Comparison of ENCODE assay signal across 1 fruit fly cellular context in genomic region chrX:8588607-8589171, dm6.
A peak's percentile ranks its signal among the peaks of the same experiment; 100 is the strongest.
TF ChIP-seq lines count a peak whose summit lies in the region.

CG12081 (plus strand) TSS chrX:8588811.

TF ChIP-seq in whole organism, embryonic, 481 proteins besides CTCF, POLR2A, EP300 and RAD21 (continued from another document and continues in another):
- TF ChIP-seq ap (GFP tag; IDR thresholded peaks at IDR 0.05; lab: Robert Waterston, UW) (no peak), CG3995 (GFP tag; optimal IDR thresholded peaks at IDR 0.05; lab: Kevin White, UChicago) (no peak), CG13894 (tag; optimal IDR thresholded peaks at IDR 0.05; lab: Kevin White, UChicago) (no peak), ranshi (GFP tag; IDR thresholded peaks at IDR 0.05; lab: Robert Waterston, UW) (no peak), ken (GFP tag; IDR thresholded peaks at IDR 0.05; lab: Robert Waterston, UW) (no peak), CG31224 (GFP tag; IDR thresholded peaks at IDR 0.05; lab: Robert Waterston, UW) (no peak), CG14860 (GFP tag; IDR thresholded peaks at IDR 0.05; lab: Robert Waterston, UW; ENCODE audit: partially characterized antibody) (peak; percentile 87), pros (GFP tag; optimal IDR thresholded peaks at IDR 0.05; lab: Kevin White, UChicago) (no peak), Med (GFP tag; lab: Kevin White, UChicago) (peak; percentile 83), CG2120 (GFP tag; optimal IDR thresholded peaks at IDR 0.05; lab: Kevin White, UChicago) (peak; percentile 25), CG32767 (GFP tag; IDR thresholded peaks at IDR 0.05; lab: Robert Waterston, UW) (no peak), mld (GFP tag; IDR thresholded peaks at IDR 0.05; lab: Robert Waterston, UW; ENCODE audit: partially characterized antibody) (peak; percentile 86; the same call in 2 of the 3 replicates), jing (GFP tag; optimal IDR thresholded peaks at IDR 0.05; lab: Kevin White, UChicago) (no peak), Bteb2 (GFP tag; optimal IDR thresholded peaks at IDR 0.05; lab: Kevin White, UChicago) (no peak), gcm2 (GFP tag; optimal IDR thresholded peaks at IDR 0.05; lab: Kevin White, UChicago) (no peak), vvl (GFP tag; IDR thresholded peaks at IDR 0.05; lab: Robert Waterston, UW) (0 out of 2 replicates have a peak, but pooled peaks have one; percentile 40), vfl (GFP tag; optimal IDR thresholded peaks at IDR 0.05; lab: Kevin White, UChicago) (no peak), odd (GFP tag; optimal IDR thresholded peaks at IDR 0.05; lab: Kevin White, UChicago) (no peak), unpg (GFP tag; optimal IDR thresholded peaks at IDR 0.05; lab: Kevin White, UChicago) (no peak), CG7372 (GFP tag; IDR thresholded peaks at IDR 0.05; lab: Robert Waterston, UW) (no peak), CG15601 (tag; optimal IDR thresholded peaks at IDR 0.05; lab: Kevin White, UChicago) (no peak), ssp (GFP tag; IDR thresholded peaks at IDR 0.05; lab: Robert Waterston, UW) (peak; percentile 95), Atf3 (GFP tag; optimal IDR thresholded peaks at IDR 0.05; lab: Kevin White, UChicago) (no peak), CG11456 (GFP tag; IDR thresholded peaks at IDR 0.05; lab: Robert Waterston, UW) (no peak), tio (GFP tag; optimal IDR thresholded peaks at IDR 0.05; lab: Kevin White, UChicago) (no peak), B-H2 (GFP tag; optimal IDR thresholded peaks at IDR 0.05; lab: Kevin White, UChicago) (no peak), tup (GFP tag; optimal IDR thresholded peaks at IDR 0.05; lab: Kevin White, UChicago) (no peak), CG12942 (GFP tag; optimal IDR thresholded peaks at IDR 0.05; lab: Kevin White, UChicago) (no peak), hth (optimal IDR thresholded peaks at IDR 0.05; lab: Kevin White, UChicago) (no peak), Asciz (GFP tag; optimal IDR thresholded peaks at IDR 0.05; lab: Kevin White, UChicago) (no peak), ttk (GFP tag; IDR thresholded peaks at IDR 0.05; lab: Robert Waterston, UW) (no peak), jumu (GFP tag; optimal IDR thresholded peaks at IDR 0.05; lab: Kevin White, UChicago) (no peak), Awh (GFP tag; IDR thresholded peaks at IDR 0.05; lab: Robert Waterston, UW) (no peak), CG10959 (GFP tag; IDR thresholded peaks at IDR 0.05; lab: Robert Waterston, UW) (no peak), ash1 (GFP tag; optimal IDR thresholded peaks at IDR 0.05; lab: Kevin White, UChicago) (no peak), bbx (GFP tag; IDR thresholded peaks at IDR 0.05; lab: Robert Waterston, UW; ENCODE audit: partially characterized antibody) (peak; percentile 91), kay (GFP tag; optimal IDR thresholded peaks at IDR 0.05; lab: Kevin White, UChicago) (no peak), CG7786 (GFP tag; optimal IDR thresholded peaks at IDR 0.05; lab: Kevin White, UChicago) (no peak), Poxn (GFP tag; IDR thresholded peaks at IDR 0.05; lab: Robert Waterston, UW) (no peak), Hmx (GFP tag; optimal IDR thresholded peaks at IDR 0.05; lab: Kevin White, UChicago) (no peak), btn (GFP tag; optimal IDR thresholded peaks at IDR 0.05; lab: Kevin White, UChicago) (no peak), CG2712 (tag; optimal IDR thresholded peaks at IDR 0.05; lab: Kevin White, UChicago) (peak; percentile 31), knrl (GFP tag; IDR thresholded peaks at IDR 0.05; lab: Robert Waterston, UW; ENCODE audit: partially characterized antibody) (peak; percentile 86), zfh2 (GFP tag; optimal IDR thresholded peaks at IDR 0.05; lab: Kevin White, UChicago) (no peak), inv (GFP tag; IDR thresholded peaks at IDR 0.05; lab: Robert Waterston, UW; ENCODE audit: partially characterized antibody) (peak; percentile 85), slp2 (GFP tag; optimal IDR thresholded peaks at IDR 0.05; lab: Kevin White, UChicago) (no peak), toy (GFP tag; IDR thresholded peaks at IDR 0.05; lab: Robert Waterston, UW) (no peak), HLHmδ (GFP tag; optimal IDR thresholded peaks at IDR 0.05; lab: Kevin White, UChicago) (no peak), run (tag; optimal IDR thresholded peaks at IDR 0.05; lab: Kevin White, UChicago) (no peak), phol (tag; optimal IDR thresholded peaks at IDR 0.05; lab: Kevin White, UChicago) (peak; percentile 8), Mad (GFP tag; optimal IDR thresholded peaks at IDR 0.05; lab: Kevin White, UChicago) (no peak), bcd (GFP tag; optimal IDR thresholded peaks at IDR 0.05; lab: Kevin White, UChicago) (no peak), Myb (GFP tag; optimal IDR thresholded peaks at IDR 0.05; lab: Kevin White, UChicago) (peak; percentile 80), ATbp (GFP tag; optimal IDR thresholded peaks at IDR 0.05; lab: Kevin White, UChicago) (no peak), GATAe (GFP tag; conservative IDR thresholded peaks at IDR 0.05; lab: Robert Waterston, UW) (no peak), eyg (GFP tag; optimal IDR thresholded peaks at IDR 0.05; lab: Kevin White, UChicago) (no peak), prd (optimal IDR thresholded peaks at IDR 0.05; lab: Kevin White, UChicago) (no peak), prd (GFP tag; IDR thresholded peaks at IDR 0.05; lab: Robert Waterston, UW) (no peak), MTF-1 (GFP tag; optimal IDR thresholded peaks at IDR 0.05; lab: Kevin White, UChicago; ENCODE audit: borderline replicate concordance) (no peak), Rx (GFP tag; IDR thresholded peaks at IDR 0.05; lab: Robert Waterston, UW) (no peak), ro (GFP tag; IDR thresholded peaks at IDR 0.05; lab: Robert Waterston, UW) (no peak), pita (GFP tag; optimal IDR thresholded peaks at IDR 0.05; lab: Kevin White, UChicago) (no peak), org-1 (GFP tag; optimal IDR thresholded peaks at IDR 0.05; lab: Kevin White, UChicago) (no peak), psq (GFP tag; optimal IDR thresholded peaks at IDR 0.05; lab: Kevin White, UChicago) (no peak), pb (GFP tag; optimal IDR thresholded peaks at IDR 0.05; lab: Kevin White, UChicago) (no peak), Hmr (GFP tag; optimal IDR thresholded peaks at IDR 0.05; lab: Kevin White, UChicago) (peak; percentile 15), Bgb (GFP tag; IDR thresholded peaks at IDR 0.05; lab: Robert Waterston, UW; ENCODE audit: partially characterized antibody) (peak; percentile 95), CG11085 (GFP tag; IDR thresholded peaks at IDR 0.05; lab: Robert Waterston, UW) (no peak), HLH54F (GFP tag; optimal IDR thresholded peaks at IDR 0.05; lab: Kevin White, UChicago) (no peak), Gsc (GFP tag; IDR thresholded peaks at IDR 0.05; lab: Robert Waterston, UW) (no peak), CoRest (tag; optimal IDR thresholded peaks at IDR 0.05; lab: Kevin White, UChicago) (peak; percentile 27), CG6791 (GFP tag; IDR thresholded peaks at IDR 0.05; lab: Robert Waterston, UW; ENCODE audit: partially characterized antibody) (peak; percentile 92), CG8359 (GFP tag; optimal IDR thresholded peaks at IDR 0.05; lab: Kevin White, UChicago; ENCODE audit: borderline replicate concordance) (no peak), nerfin-2 (GFP tag; IDR thresholded peaks at IDR 0.05; lab: Robert Waterston, UW; ENCODE audit: partially characterized antibody) (peak; percentile 85), croc (GFP tag; conservative IDR thresholded peaks at IDR 0.05; lab: Robert Waterston, UW) (no peak), Hr51 (GFP tag; optimal IDR thresholded peaks at IDR 0.05; lab: Kevin White, UChicago) (no peak), CG4282 (GFP tag; optimal IDR thresholded peaks at IDR 0.05; lab: Kevin White, UChicago) (no peak), Dad (GFP tag; optimal IDR thresholded peaks at IDR 0.05; lab: Kevin White, UChicago) (no peak), mam (GFP tag; optimal IDR thresholded peaks at IDR 0.05; lab: Kevin White, UChicago) (no peak), nau (GFP tag; optimal IDR thresholded peaks at IDR 0.05; lab: Kevin White, UChicago) (no peak), CG13296 (GFP tag; optimal IDR thresholded peaks at IDR 0.05; lab: Kevin White, UChicago) (no peak), CG12071 (GFP tag; optimal IDR thresholded peaks at IDR 0.05; lab: Kevin White, UChicago) (no peak), E2f1 (GFP tag; IDR thresholded peaks at IDR 0.05; lab: Robert Waterston, UW) (no peak), pzg (GFP tag; optimal IDR thresholded peaks at IDR 0.05; lab: Kevin White, UChicago) (peak; percentile 80), CG18476 (GFP tag; optimal IDR thresholded peaks at IDR 0.05; lab: Kevin White, UChicago) (no peak), dimm (GFP tag; IDR thresholded peaks at IDR 0.05; lab: Robert Waterston, UW) (no peak), cato (GFP tag; optimal IDR thresholded peaks at IDR 0.05; lab: Kevin White, UChicago; ENCODE audit: borderline replicate concordance) (no peak), slbo (GFP tag; IDR thresholded peaks at IDR 0.05; lab: Robert Waterston, UW) (no peak), sens (GFP tag; lab: Kevin White, UChicago) (peak; percentile 84), nmo (GFP tag; optimal IDR thresholded peaks at IDR 0.05; lab: Kevin White, UChicago) (peak; percentile 35), Meics (GFP tag; optimal IDR thresholded peaks at IDR 0.05; lab: Kevin White, UChicago) (no peak), CG30431 (GFP tag; optimal IDR thresholded peaks at IDR 0.05; lab: Kevin White, UChicago) (no peak), hb (GFP tag; IDR thresholded peaks at IDR 0.05; lab: Robert Waterston, UW; ENCODE audit: partially characterized antibody) (peak; percentile 85), CHES-1-like (GFP tag; optimal IDR thresholded peaks at IDR 0.05; lab: Kevin White, UChicago) (no peak), maf-S (GFP tag; optimal IDR thresholded peaks at IDR 0.05; lab: Kevin White, UChicago) (no peak), grn (GFP tag; optimal IDR thresholded peaks at IDR 0.05; lab: Kevin White, UChicago) (no peak), grau (tag; optimal IDR thresholded peaks at IDR 0.05; lab: Kevin White, UChicago) (peak; percentile 31), cad (GFP tag; optimal IDR thresholded peaks at IDR 0.05; lab: Kevin White, UChicago) (no peak), danr (GFP tag; IDR thresholded peaks at IDR 0.05; lab: Robert Waterston, UW) (no peak), ewg (GFP tag; optimal IDR thresholded peaks at IDR 0.05; lab: Kevin White, UChicago) (no peak), pan (optimal IDR thresholded peaks at IDR 0.05; lab: Kevin White, UChicago) (no peak), pan (GFP tag; optimal IDR thresholded peaks at IDR 0.05 in 1 of 2, IDR thresholded peaks at IDR 0.05 in 1 of 2) (no peak), HmgZ (tag; optimal IDR thresholded peaks at IDR 0.05; lab: Kevin White, UChicago) (peak; percentile 74), schlank (tag; optimal IDR thresholded peaks at IDR 0.05; lab: Kevin White, UChicago) (no peak), sisA (GFP tag; IDR thresholded peaks at IDR 0.05; lab: Robert Waterston, UW) (no peak), CG15269 (tag; optimal IDR thresholded peaks at IDR 0.05; lab: Kevin White, UChicago) (no peak), zen (tag; optimal IDR thresholded peaks at IDR 0.05; lab: Kevin White, UChicago) (no peak), gcm (GFP tag; optimal IDR thresholded peaks at IDR 0.05; lab: Kevin White, UChicago) (no peak), CG5953 (GFP tag; IDR thresholded peaks at IDR 0.05; lab: Robert Waterston, UW) (no peak), NC2β (GFP tag; optimal IDR thresholded peaks at IDR 0.05; lab: Kevin White, UChicago) (no peak), CG7271 (tag; optimal IDR thresholded peaks at IDR 0.05; lab: Kevin White, UChicago) (no peak), chn (GFP tag; optimal IDR thresholded peaks at IDR 0.05; lab: Kevin White, UChicago) (no peak), otp (GFP tag; IDR thresholded peaks at IDR 0.05; lab: Robert Waterston, UW) (no peak), Ravus (GFP tag; IDR thresholded peaks at IDR 0.05; lab: Robert Waterston, UW) (no peak), zfh1 (GFP tag; IDR thresholded peaks at IDR 0.05; lab: Robert Waterston, UW) (no peak; the same call in 2 of the 3 replicates), E2f2 (GFP tag; IDR thresholded peaks at IDR 0.05; lab: Robert Waterston, UW) (peak; percentile 75), gce (GFP tag; IDR thresholded peaks at IDR 0.05; lab: Robert Waterston, UW) (no peak), Xrp1 (GFP tag; IDR thresholded peaks at IDR 0.05; lab: Robert Waterston, UW) (no peak), NfI (GFP tag; optimal IDR thresholded peaks at IDR 0.05; lab: Kevin White, UChicago) (no peak), Dll (GFP tag; IDR thresholded peaks at IDR 0.05; lab: Robert Waterston, UW; ENCODE audit: partially characterized antibody) (peak; percentile 90), tna (GFP tag; IDR thresholded peaks at IDR 0.05; lab: Robert Waterston, UW; ENCODE audit: partially characterized antibody) (peak; percentile 91), CG31388 (GFP tag; optimal IDR thresholded peaks at IDR 0.05; lab: Kevin White, UChicago) (no peak), pum (GFP tag; optimal IDR thresholded peaks at IDR 0.05; lab: Kevin White, UChicago) (no peak), CG12769 (tag; optimal IDR thresholded peaks at IDR 0.05; lab: Kevin White, UChicago) (no peak), trem (tag; optimal IDR thresholded peaks at IDR 0.05; lab: Kevin White, UChicago) (peak; percentile 53), CG1792 (GFP tag; optimal IDR thresholded peaks at IDR 0.05; lab: Kevin White, UChicago) (no peak), pho (GFP tag; optimal IDR thresholded peaks at IDR 0.05; lab: Kevin White, UChicago) (no peak), sd (tag; optimal IDR thresholded peaks at IDR 0.05; lab: Kevin White, UChicago) (peak; percentile 60), B-H1 (GFP tag; IDR thresholded peaks at IDR 0.05; lab: Robert Waterston, UW) (no peak), sqz (GFP tag; optimal IDR thresholded peaks at IDR 0.05; lab: Kevin White, UChicago) (no peak), CG6765 (GFP tag; optimal IDR thresholded peaks at IDR 0.05; lab: Kevin White, UChicago) (no peak), CG7963 (GFP tag; IDR thresholded peaks at IDR 0.05; lab: Robert Waterston, UW; ENCODE audit: partially characterized antibody) (peak; percentile 87), CG12155 (GFP tag; optimal IDR thresholded peaks at IDR 0.05; lab: Kevin White, UChicago) (no peak), CG14965 (GFP tag; optimal IDR thresholded peaks at IDR 0.05; lab: Kevin White, UChicago; ENCODE audit: borderline replicate concordance) (no peak), zen2 (GFP tag; IDR thresholded peaks at IDR 0.05; lab: Robert Waterston, UW; ENCODE audit: partially characterized antibody) (peak; percentile 84), CG2875 (GFP tag; optimal IDR thresholded peaks at IDR 0.05; lab: Kevin White, UChicago) (no peak), Hr3 (GFP tag; optimal IDR thresholded peaks at IDR 0.05; lab: Kevin White, UChicago) (no peak), Drgx (GFP tag; IDR thresholded peaks at IDR 0.05; lab: Robert Waterston, UW) (no peak)
